Worm (Caenorhabditis elegans) whole organism, L3 larva: ENCODE results near the gene F13H10.3.

Experiments used
- ama-1 ChIP-seq: fragments of 150-350 bp; optimal IDR thresholded peaks from 2 replicates; lab custom pipeline; 2018
- ceh-28 ChIP-seq: fragments of 150-350 bp; optimal IDR thresholded peaks from 2 replicates; lab custom pipeline; 2014; ENCODE audit warnings: missing biosample characterization, missing genetic modification reagents, missing genetic modification characterization
- ceh-82 ChIP-seq: fragments of 150-350 bp; optimal IDR thresholded peaks from 2 replicates; lab custom pipeline; 2014; ENCODE audit warnings: missing biosample characterization, missing genetic modification characterization
- elt-1 ChIP-seq: fragments of 150-350 bp; optimal IDR thresholded peaks from 2 replicates; lab custom pipeline; 2014; ENCODE audit warnings: missing biosample characterization, missing genetic modification characterization
- elt-3 ChIP-seq, 3 experiments: fragments of 150-350 bp in 1 of 3; sonication (generic microtip) in 2 of 3; optimal IDR thresholded peaks; 2 replicates in 2 of 3; 4 replicates in 1 of 3; lab custom pipeline; 2014 to 2017; ENCODE audit warnings: missing biosample characterization in 3 of 3, missing genetic modification characterization in 3 of 3
- nhr-11 ChIP-seq: fragments of 150-350 bp; optimal IDR thresholded peaks from 2 replicates; lab custom pipeline; 2014; ENCODE audit warnings: missing biosample characterization, missing genetic modification characterization
- nhr-23 ChIP-seq: fragments of 150-350 bp; optimal IDR thresholded peaks from 2 replicates; lab custom pipeline; 2014; ENCODE audit warnings: missing biosample characterization, missing genetic modification reagents, missing genetic modification characterization
- nhr-237 ChIP-seq: fragments of 150-350 bp; optimal IDR thresholded peaks from 2 replicates; lab custom pipeline; 2014; ENCODE audit warnings: missing biosample characterization, missing genetic modification characterization
- nhr-76 ChIP-seq: fragments of 150-350 bp; sonication (generic microtip); optimal IDR thresholded peaks from 5 replicates; lab custom pipeline; 2014; ENCODE audit warnings: missing biosample characterization, missing genetic modification characterization
- nhr-77 ChIP-seq: fragments of 150-350 bp; optimal IDR thresholded peaks from 2 replicates; lab custom pipeline; 2014; ENCODE audit warnings: missing biosample characterization, missing genetic modification characterization
- pha-4 ChIP-seq: fragments of 150-350 bp; optimal IDR thresholded peaks from 2 replicates; lab custom pipeline; 2014; ENCODE audit warnings: missing biosample characterization, missing genetic modification reagents, missing genetic modification characterization
- sea-2 ChIP-seq: fragments of 150-350 bp; sonication (generic microtip); optimal IDR thresholded peaks from 4 replicates; lab custom pipeline; 2014; ENCODE audit warnings: missing biosample characterization, missing genetic modification reagents, missing genetic modification characterization
- skn-1 ChIP-seq: fragments of 150-350 bp; optimal IDR thresholded peaks from 2 replicates; lab custom pipeline; 2014; ENCODE audit warnings: missing biosample characterization, missing genetic modification characterization
- tbx-2 ChIP-seq: sonication (generic microtip); optimal IDR thresholded peaks from 2 replicates; lab custom pipeline; 2016; ENCODE audit warnings: mild to moderate bottlenecking, missing genetic modification characterization, missing compliant biosample characterization

DNA sequence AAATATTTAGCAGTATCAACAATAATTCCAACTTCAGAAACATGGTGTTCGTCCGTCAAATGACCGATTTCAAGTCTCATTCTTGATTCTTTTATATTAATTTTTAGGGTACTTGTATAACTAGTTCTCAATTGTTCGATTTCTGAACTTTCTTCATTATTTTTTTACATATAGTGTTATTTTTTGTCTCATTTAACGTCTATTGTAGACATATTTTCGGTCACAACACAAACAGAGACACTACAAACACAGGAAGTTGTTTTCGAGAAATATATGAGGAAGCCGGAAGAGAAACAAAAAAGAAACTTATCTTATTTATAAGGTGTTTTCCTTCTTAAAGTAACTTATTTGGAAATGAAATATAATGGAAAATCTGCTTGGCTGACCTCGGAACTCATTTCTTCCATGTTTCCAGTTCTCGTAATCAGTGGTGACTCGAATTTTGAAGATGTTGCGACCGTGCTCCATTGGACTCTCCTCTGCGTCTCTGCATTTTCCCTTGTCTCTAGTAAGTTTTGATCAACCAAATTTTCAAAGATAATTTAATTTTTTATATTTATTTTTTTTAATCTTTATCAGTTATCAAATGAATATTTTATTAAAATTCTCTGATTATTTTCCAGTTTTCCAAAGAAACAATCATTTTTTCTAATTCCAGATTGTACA lies 38.0 kb upstream of the F13H10.3 start, which contains the start of the genes F36H1.12 and lin-3:
- TF ChIP-seq nhr-77 (tag; lab: Kevin White, UChicago) = no peak
- TF ChIP-seq ceh-82 (tag; lab: Kevin White, UChicago) = no peak
- TF ChIP-seq ceh-28 = no peak
- TF ChIP-seq nhr-11 (tag; lab: Kevin White, UChicago) = no peak
- TF ChIP-seq tbx-2 (tag; lab: Kevin White, UChicago) = no peak
- TF ChIP-seq sea-2 (GFP tag; lab: Kevin White, UChicago) = no peak
- TF ChIP-seq elt-1 (tag; lab: Kevin White, UChicago) = no peak
- no peak for TF ChIP-seq nhr-76
- no peak for TF ChIP-seq skn-1 (tag; lab: Kevin White, UChicago)
- TF ChIP-seq elt-3 (tag; optimal IDR thresholded peaks at IDR 0.05; lab: Kevin White, UChicago) = no peak
- no peak for TF ChIP-seq ama-1
- TF ChIP-seq pha-4 (tag; lab: Kevin White, UChicago) = no peak
- no peak for TF ChIP-seq nhr-23 (tag; lab: Kevin White, UChicago)
- no peak for TF ChIP-seq nhr-237 (tag; lab: Kevin White, UChicago)
